Fruit fly (Drosophila melanogaster) whole organism, embryonic: Measurements from ENCODE around the gene aph-1.
A peak's percentile ranks its signal among the peaks of the same experiment; 100 is the strongest.

ENCODE experiments used
- Adf1 ChIP-seq: fragments of 200-800 bp; sonication (Bioruptor generic); IDR thresholded peaks from 2 replicates; pipeline ENCODE4 v1.3.6; 2022; ENCODE audit warnings: missing biosample characterization, missing genetic modification characterization
- Aef1 ChIP-seq: fragments of 200-800 bp; sonication (Bioruptor generic); IDR thresholded peaks from 3 replicates; pipeline ENCODE4 v1.3.6; 2022; ENCODE audit warnings: missing biosample characterization, missing genetic modification characterization
- Atf-2 ChIP-seq: fragments of 200-800 bp; sonication (Bioruptor generic); optimal IDR thresholded peaks from 2 replicates; lab custom pipeline; 2016; ENCODE audit warnings: missing biosample characterization, missing genetic modification characterization
- Bgb ChIP-seq: fragments of 200-800 bp; sonication (Bioruptor generic); IDR thresholded peaks from 2 replicates; pipeline ENCODE4 v1.3.6; 2022; ENCODE audit warnings: missing biosample characterization, missing genetic modification characterization; ENCODE audit not compliant: partially characterized antibody
- CG11247 ChIP-seq: fragments of 200-800 bp; sonication (Bioruptor generic); IDR thresholded peaks from 2 replicates; pipeline ENCODE4 v1.3.6; 2022; ENCODE audit warnings: missing biosample characterization, missing genetic modification characterization
- CG12942 ChIP-seq: fragments of 200-800 bp; sonication (Bioruptor generic); optimal IDR thresholded peaks from 3 replicates; lab custom pipeline; 2016; ENCODE audit warnings: missing biosample characterization, missing genetic modification characterization
- CG13624 ChIP-seq: fragments of 200-800 bp; sonication (Bioruptor generic); optimal IDR thresholded peaks from 2 replicates; lab custom pipeline; 2016; ENCODE audit warnings: missing biosample characterization, missing genetic modification characterization
- CG14860 ChIP-seq: fragments of 200-800 bp; sonication (Bioruptor generic); IDR thresholded peaks from 3 replicates; pipeline ENCODE4 v1.3.6; 2022; ENCODE audit warnings: missing biosample characterization, missing genetic modification characterization; ENCODE audit not compliant: partially characterized antibody
- CG17829 ChIP-seq: fragments of 200-800 bp; optimal IDR thresholded peaks from 2 replicates; lab custom pipeline; 2019; ENCODE audit warnings: missing biosample characterization, mild to moderate bottlenecking, missing genetic modification characterization, moderate library complexity
- CG18262 ChIP-seq: fragments of 200-800 bp; optimal IDR thresholded peaks from 3 replicates; lab custom pipeline; 2019; ENCODE audit warnings: missing biosample characterization, mild to moderate bottlenecking, missing genetic modification characterization, moderate library complexity
- CG1832 ChIP-seq: fragments of 200-800 bp; sonication (Bioruptor generic); optimal IDR thresholded peaks from 2 replicates; lab custom pipeline; 2017; ENCODE audit warnings: missing biosample characterization, mild to moderate bottlenecking, missing genetic modification characterization, inconsistent platforms
- CG2116 ChIP-seq: fragments of 200-800 bp; sonication (Bioruptor generic); optimal IDR thresholded peaks from 3 replicates; lab custom pipeline; 2018; ENCODE audit warnings: missing biosample characterization, mild to moderate bottlenecking, missing genetic modification characterization
- CG2120 ChIP-seq: fragments of 200-800 bp; sonication (Bioruptor generic); optimal IDR thresholded peaks from 3 replicates; lab custom pipeline; 2016; ENCODE audit warnings: missing biosample characterization, missing genetic modification characterization
- CG2129 ChIP-seq: fragments of 200-800 bp; sonication (Bioruptor generic); IDR thresholded peaks from 2 replicates; pipeline ENCODE4 v1.3.6; 2022; ENCODE audit warnings: missing biosample characterization, missing genetic modification characterization; ENCODE audit not compliant: partially characterized antibody
- CG2712 ChIP-seq: fragments of 200-800 bp; optimal IDR thresholded peaks from 3 replicates; lab custom pipeline; 2019; ENCODE audit warnings: missing biosample characterization, mild to moderate bottlenecking, missing genetic modification characterization, moderate library complexity
- CG30020 ChIP-seq: fragments of 200-800 bp; optimal IDR thresholded peaks from 2 replicates; lab custom pipeline; 2019; ENCODE audit warnings: missing biosample characterization, mild to moderate bottlenecking, missing genetic modification characterization, moderate library complexity
- CG7928 ChIP-seq: fragments of 200-800 bp; sonication (Bioruptor generic); optimal IDR thresholded peaks from 2 replicates; lab custom pipeline; 2017; ENCODE audit warnings: missing biosample characterization, mild to moderate bottlenecking, missing genetic modification characterization
- CG8290 ChIP-seq, 3 experiments: fragments of 200-800 bp; sonication (Bioruptor generic); optimal IDR thresholded peaks; 2 replicates each; lab custom pipeline; 2016 to 2019; ENCODE audit warnings: missing biosample characterization in 3 of 3, missing genetic modification characterization in 3 of 3, mild to moderate bottlenecking in 2 of 3, moderate library complexity in 1 of 3
- CG8924 ChIP-seq: fragments of 200-800 bp; optimal IDR thresholded peaks from 3 replicates; lab custom pipeline; 2019; ENCODE audit warnings: missing biosample characterization, mild to moderate bottlenecking, missing genetic modification characterization, moderate library complexity
- CHES-1-like ChIP-seq: fragments of 200-800 bp; sonication (Bioruptor generic); optimal IDR thresholded peaks from 2 replicates; lab custom pipeline; 2016; ENCODE audit warnings: missing biosample characterization, missing genetic modification characterization
- Dref ChIP-seq: fragments of 200-800 bp; sonication (Bioruptor generic); IDR thresholded peaks from 2 replicates; pipeline ENCODE4 v1.3.6; 2022; ENCODE audit warnings: missing biosample characterization, missing genetic modification characterization
- ERR ChIP-seq: fragments of 200-800 bp; sonication (Bioruptor generic); optimal IDR thresholded peaks from 2 replicates; lab custom pipeline; 2016; ENCODE audit warnings: missing biosample characterization, missing genetic modification characterization
- HLH3B ChIP-seq: fragments of 200-800 bp; sonication (Bioruptor generic); IDR thresholded peaks from 2 replicates; pipeline ENCODE4 v1.3.6; 2022; ENCODE audit warnings: missing biosample characterization, missing genetic modification characterization
- HmgZ ChIP-seq: fragments of 200-800 bp; sonication (Bioruptor generic); optimal IDR thresholded peaks from 2 replicates; lab custom pipeline; 2018; ENCODE audit warnings: missing biosample characterization, mild to moderate bottlenecking, missing genetic modification characterization
- Mes4 ChIP-seq: fragments of 200-800 bp; sonication (Bioruptor generic); optimal IDR thresholded peaks from 2 replicates; lab custom pipeline; 2016; ENCODE audit warnings: missing biosample characterization, missing genetic modification characterization
- NC2β ChIP-seq: fragments of 200-800 bp; sonication (Bioruptor generic); optimal IDR thresholded peaks from 2 replicates; lab custom pipeline; 2016; ENCODE audit warnings: missing biosample characterization, missing genetic modification characterization
- Opbp ChIP-seq: fragments of 200-800 bp; sonication (Bioruptor generic); IDR thresholded peaks from 3 replicates; pipeline ENCODE4 v1.3.6; 2022; ENCODE audit warnings: missing biosample characterization, missing genetic modification characterization; ENCODE audit not compliant: partially characterized antibody
- Pdp1 ChIP-seq, 2 experiments: fragments of 200-800 bp; sonication (Bioruptor generic); optimal IDR thresholded peaks; 3 replicates each; lab custom pipeline; 2016; ENCODE audit warnings: missing biosample characterization in 2 of 2, missing genetic modification characterization in 2 of 2, mild to moderate bottlenecking in 1 of 2, moderate library complexity in 1 of 2
- Rfx ChIP-seq: fragments of 200-800 bp; sonication (Bioruptor generic); IDR thresholded peaks from 2 replicates; pipeline ENCODE4 v1.3.6; 2022; ENCODE audit warnings: missing biosample characterization, missing genetic modification characterization
- Sry-δ ChIP-seq: fragments of 200-800 bp; sonication (Bioruptor generic); optimal IDR thresholded peaks from 2 replicates; lab custom pipeline; 2016; ENCODE audit warnings: missing biosample characterization, missing genetic modification characterization
- YL-1 ChIP-seq: fragments of 200-800 bp; sonication (Bioruptor generic); optimal IDR thresholded peaks from 3 replicates; lab custom pipeline; 2017; ENCODE audit warnings: missing biosample characterization, mild to moderate bottlenecking, missing genetic modification characterization
- bsh ChIP-seq, 2 experiments: fragments of 200-800 bp; sonication (Bioruptor generic); optimal IDR thresholded peaks; 2 replicates each; lab custom pipeline; 2017 to 2018; ENCODE audit warnings: mild to moderate bottlenecking in 2 of 2, missing biosample characterization in 2 of 2, missing genetic modification characterization in 2 of 2, moderate library complexity in 1 of 2
- eve ChIP-seq, 2 experiments: fragments of >200 bp; optimal IDR thresholded peaks; 2 replicates each; lab custom pipeline; 2017; ENCODE audit warnings: missing biosample characterization in 2 of 2, missing genetic modification characterization in 2 of 2
- exex ChIP-seq: fragments of 200-800 bp; sonication (Bioruptor generic); optimal IDR thresholded peaks from 4 replicates; lab custom pipeline; 2018; ENCODE audit warnings: missing biosample characterization, mild to moderate bottlenecking, missing genetic modification characterization, moderate library complexity
- fru ChIP-seq: fragments of >200 bp; optimal IDR thresholded peaks from 2 replicates; lab custom pipeline; 2017
- gfzf ChIP-seq: fragments of 200-800 bp; sonication (Bioruptor generic); optimal IDR thresholded peaks from 2 replicates; lab custom pipeline; 2016; ENCODE audit warnings: missing biosample characterization, mild to moderate bottlenecking, missing genetic modification characterization, moderate library complexity
- kay ChIP-seq: fragments of 200-800 bp; sonication (Bioruptor generic); optimal IDR thresholded peaks from 2 replicates; lab custom pipeline; 2016; ENCODE audit warnings: missing biosample characterization, missing genetic modification characterization
- mirr ChIP-seq: fragments of 200-800 bp; sonication (Bioruptor generic); optimal IDR thresholded peaks from 3 replicates; lab custom pipeline; 2018; ENCODE audit warnings: missing biosample characterization, mild to moderate bottlenecking, missing genetic modification characterization
- nerfin-2 ChIP-seq: fragments of 200-800 bp; sonication (Bioruptor generic); IDR thresholded peaks from 2 replicates; pipeline ENCODE4 v1.3.6; 2022; ENCODE audit warnings: missing biosample characterization, missing genetic modification characterization; ENCODE audit not compliant: partially characterized antibody
- org-1 ChIP-seq: fragments of 200-800 bp; sonication (Bioruptor generic); optimal IDR thresholded peaks from 2 replicates; lab custom pipeline; 2017; ENCODE audit warnings: missing biosample characterization, missing genetic modification characterization
- pan ChIP-seq, 4 experiments: fragments of >200 bp in 3 of 4; fragments of 200-800 bp in 1 of 4; sonication (Bioruptor generic) in 1 of 4; optimal IDR thresholded peaks in 3 of 4; IDR thresholded peaks in 1 of 4; 2 replicates each; pipeline versions ENCODE4 v1.3.6 to Lab custom; 2017 to 2022; ENCODE audit warnings: missing biosample characterization in 2 of 4, missing genetic modification characterization in 2 of 4, mixed read lengths in 1 of 4
- phol ChIP-seq: fragments of 200-800 bp; sonication (Bioruptor generic); optimal IDR thresholded peaks from 3 replicates; lab custom pipeline; 2018; ENCODE audit warnings: missing biosample characterization, mild to moderate bottlenecking, missing genetic modification characterization, moderate library complexity
- row ChIP-seq: fragments of 200-800 bp; sonication (Bioruptor generic); IDR thresholded peaks from 3 replicates; pipeline ENCODE4 v1.3.6; 2022; ENCODE audit warnings: missing biosample characterization, missing genetic modification characterization
- sd ChIP-seq: fragments of 200-800 bp; sonication (Bioruptor generic); optimal IDR thresholded peaks from 3 replicates; lab custom pipeline; 2018; ENCODE audit warnings: missing biosample characterization, mild to moderate bottlenecking, missing genetic modification characterization, moderate library complexity
- sim ChIP-seq: fragments of 200-800 bp; sonication (Bioruptor generic); IDR thresholded peaks from 2 replicates; pipeline ENCODE4 v1.3.6; 2022; ENCODE audit warnings: missing biosample characterization, missing genetic modification characterization
- sob ChIP-seq: fragments of 200-800 bp; sonication (Bioruptor generic); IDR thresholded peaks from 2 replicates; pipeline ENCODE4 v1.3.6; 2022; ENCODE audit warnings: missing biosample characterization, missing genetic modification characterization
- trem ChIP-seq: fragments of 200-800 bp; optimal IDR thresholded peaks from 3 replicates; lab custom pipeline; 2019; ENCODE audit warnings: missing biosample characterization, mild to moderate bottlenecking, missing genetic modification characterization, moderate library complexity
- usp ChIP-seq: fragments of >200 bp; optimal IDR thresholded peaks from 2 replicates; lab custom pipeline; 2017; ENCODE audit warnings: missing biosample characterization, missing genetic modification characterization
- zen2 ChIP-seq: fragments of 200-800 bp; sonication (Bioruptor generic); IDR thresholded peaks from 3 replicates; pipeline ENCODE4 v1.3.6; 2022; ENCODE audit warnings: missing biosample characterization, missing genetic modification characterization; ENCODE audit not compliant: partially characterized antibody

The aph-1 gene

DNA sequence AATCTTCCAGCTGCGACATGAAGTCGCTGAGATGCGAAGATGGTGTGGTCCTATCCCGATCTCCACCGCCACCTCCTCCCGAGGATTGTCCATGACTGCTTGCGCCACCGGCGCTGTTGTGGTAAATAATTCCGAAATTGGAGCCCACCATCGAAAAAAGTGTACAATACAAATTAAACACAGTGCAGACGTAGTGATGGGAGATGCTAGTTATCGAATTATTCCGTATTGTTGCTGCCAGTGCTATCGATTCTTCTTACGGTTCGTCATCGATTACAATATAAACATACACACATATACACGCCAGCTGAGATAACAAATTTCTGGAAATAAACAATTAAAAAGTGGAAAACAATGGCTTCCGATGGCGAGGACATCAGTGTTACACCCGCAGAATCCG, 1.6 kb downstream of the aph-1 start, which contains the start of the genes Taf10b and Taf10 (continued):
- peak; percentile 36 for TF ChIP-seq HmgZ (tag; lab: Kevin White, UChicago)
- peak; percentile 10 for TF ChIP-seq CG2120 (GFP tag; lab: Kevin White, UChicago)
- TF ChIP-seq CG2712 (tag; lab: Kevin White, UChicago), result peak; percentile 21
- TF ChIP-seq bsh (GFP tag; optimal IDR thresholded peaks at IDR 0.05; lab: Kevin White, UChicago), result peak in 1 of 2 experiments; percentile 3
- peak; percentile 51; the same call in 2 of the 3 replicates for TF ChIP-seq row (GFP tag; lab: Robert Waterston, UW)
- TF ChIP-seq CG17829 (tag; lab: Kevin White, UChicago), result peak; percentile 24
- TF ChIP-seq CG1832 (GFP tag; lab: Kevin White, UChicago), result no peak
- TF ChIP-seq mirr, result peak; percentile 47
- TF ChIP-seq phol (tag; lab: Kevin White, UChicago), result peak; percentile 1
- TF ChIP-seq Pdp1 (GFP tag; optimal IDR thresholded peaks at IDR 0.05; lab: Kevin White, UChicago), result peak in 1 of 2 experiments; percentile 30
- TF ChIP-seq org-1 (GFP tag; lab: Kevin White, UChicago), result no peak
- TF ChIP-seq CG2129 (GFP tag; lab: Robert Waterston, UW), result peak; percentile 50
- TF ChIP-seq sim (GFP tag; lab: Robert Waterston, UW), result no peak
- no peak for TF ChIP-seq NC2β (GFP tag; lab: Kevin White, UChicago)
- TF ChIP-seq CG8924, result peak; percentile 59
- no peak for TF ChIP-seq CG8290 (GFP tag; optimal IDR thresholded peaks at IDR 0.05; lab: Kevin White, UChicago)
- peak in 1 of 2 experiments; percentile 55 for TF ChIP-seq CG8290 (tag; optimal IDR thresholded peaks at IDR 0.05; lab: Kevin White, UChicago)
- 0 out of 2 replicates have a peak, but pooled peaks have one; percentile 24 for TF ChIP-seq HLH3B
- TF ChIP-seq exex (tag; lab: Kevin White, UChicago), result peak; percentile 48
- peak; percentile 97 for TF ChIP-seq Dref
- TF ChIP-seq CHES-1-like (GFP tag; lab: Kevin White, UChicago), result peak; percentile 36
- TF ChIP-seq CG12942, result no peak
- TF ChIP-seq Aef1, result no peak
- TF ChIP-seq CG11247, result no peak
- TF ChIP-seq fru (lab: Kevin White, UChicago), result no peak
- TF ChIP-seq zen2 (GFP tag; lab: Robert Waterston, UW), result peak; percentile 88
- no peak for TF ChIP-seq Mes4 (GFP tag; lab: Kevin White, UChicago)
- 0 out of 2 replicates have a peak, but pooled peaks have one; percentile 7 for TF ChIP-seq Adf1 (GFP tag; lab: Robert Waterston, UW)
- TF ChIP-seq CG14860 (GFP tag; lab: Robert Waterston, UW), result peak; percentile 73
- no peak for TF ChIP-seq pan (optimal IDR thresholded peaks at IDR 0.05; lab: Kevin White, UChicago)
- no peak for TF ChIP-seq pan (GFP tag; optimal IDR thresholded peaks at IDR 0.05 in 1 of 2, IDR thresholded peaks at IDR 0.05 in 1 of 2)
- TF ChIP-seq YL-1 (GFP tag; lab: Kevin White, UChicago), result peak; percentile 73
- peak; percentile 21 for TF ChIP-seq CG13624 (GFP tag; lab: Kevin White, UChicago)
- peak; percentile 84 for TF ChIP-seq CG2116 (GFP tag; lab: Kevin White, UChicago)
- TF ChIP-seq CG18262 (tag; lab: Kevin White, UChicago), result no peak
- TF ChIP-seq Sry-δ (GFP tag; lab: Kevin White, UChicago), result peak; percentile 93
- peak; percentile 6 for TF ChIP-seq ERR (GFP tag; lab: Kevin White, UChicago)
- peak; percentile 48 for TF ChIP-seq sd
- no peak for TF ChIP-seq sob (GFP tag; lab: Robert Waterston, UW)
- peak; percentile 82 for TF ChIP-seq Bgb
- TF ChIP-seq gfzf (GFP tag; lab: Kevin White, UChicago), result peak; percentile 19
- no peak for TF ChIP-seq usp
- peak; percentile 93 for TF ChIP-seq nerfin-2 (GFP tag; lab: Robert Waterston, UW)
- peak; percentile 27; the same call in 1 of the 2 replicates for TF ChIP-seq Rfx (GFP tag; lab: Robert Waterston, UW)
- TF ChIP-seq Opbp (GFP tag; lab: Robert Waterston, UW), result peak; percentile 90
- no peak for TF ChIP-seq kay
- TF ChIP-seq CG30020 (tag; lab: Kevin White, UChicago), result peak; percentile 40
- TF ChIP-seq CG7928, result no peak
- peak; percentile 69 for TF ChIP-seq trem (tag; lab: Kevin White, UChicago)
- TF ChIP-seq eve (GFP tag; optimal IDR thresholded peaks at IDR 0.05; lab: Kevin White, UChicago), result no peak
- TF ChIP-seq Atf-2 (GFP tag; lab: Kevin White, UChicago), result no peak
